Worm (Caenorhabditis elegans): ENCODE results near the gene D1014.4.

- TF ChIP-seq hmg-4 (GFP tag; optimal IDR thresholded peaks at IDR 0.05) = no peak
- no peak for TF ChIP-seq ceh-13 (GFP tag; optimal IDR thresholded peaks at IDR 0.05)
- no peak for TF ChIP-seq hnd-1 (tag; optimal IDR thresholded peaks at IDR 0.05)
- no peak for TF ChIP-seq tra-4 (tag; optimal IDR thresholded peaks at IDR 0.05)
- TF ChIP-seq ama-1 (optimal IDR thresholded peaks at IDR 0.05) = no peak
- no peak for TF ChIP-seq pes-1 (GFP tag; IDR thresholded peaks at IDR 0.05)
- TF ChIP-seq tbx-11 (GFP tag; IDR thresholded peaks at IDR 0.05) = no peak
- no peak for TF ChIP-seq flt-1 (GFP tag; IDR thresholded peaks at IDR 0.05)
- no peak for TF ChIP-seq sea-1 (GFP tag; conservative IDR thresholded peaks at IDR 0.05)
- TF ChIP-seq hmbx-1 (tag; optimal IDR thresholded peaks at IDR 0.05) = no peak
- TF ChIP-seq aly-1 (tag; optimal IDR thresholded peaks at IDR 0.05) = no peak
- TF ChIP-seq ets-7 (tag; optimal IDR thresholded peaks at IDR 0.05) = no peak
Measured at ce11 chrV:8170300-8170699, 37.3 kb downstream of the D1014.4 start.

Data from whole organism, early embryonic.